Fruit fly (Drosophila melanogaster) whole organism, prepupa: ENCODE measurements around the gene CG15740.

Experiments used
- Blimp-1 ChIP-seq: fragments of 200-800 bp; sonication (Bioruptor generic); optimal IDR thresholded peaks from 3 replicates; lab custom pipeline; 2017; ENCODE audit warnings: missing biosample characterization, missing genetic modification characterization, mild to moderate bottlenecking, moderate library complexity, missing genetic modification reagents
- CG10631 ChIP-seq: fragments of 200-800 bp; sonication (Bioruptor generic); optimal IDR thresholded peaks from 2 replicates; lab custom pipeline; 2016; ENCODE audit warnings: missing biosample characterization, missing genetic modification characterization
- CG10669 ChIP-seq: fragments of 200-800 bp; sonication (Bioruptor generic); optimal IDR thresholded peaks from 3 replicates; lab custom pipeline; 2018; ENCODE audit warnings: missing biosample characterization, mild to moderate bottlenecking, missing genetic modification characterization, moderate library complexity
- CG11762 ChIP-seq: fragments of 200-800 bp; sonication (Bioruptor generic); optimal IDR thresholded peaks from 3 replicates; lab custom pipeline; 2016; ENCODE audit warnings: missing biosample characterization, missing genetic modification characterization; ENCODE audit not compliant: insufficient read depth
- CG15336 ChIP-seq: fragments of 200-800 bp; sonication (Bioruptor generic); IDR thresholded peaks from 2 replicates; pipeline ENCODE4 v1.3.6; 2022; ENCODE audit warnings: missing biosample characterization, missing genetic modification characterization
- CG3032 ChIP-seq: fragments of 200-800 bp; optimal IDR thresholded peaks from 2 replicates; lab custom pipeline; 2019; ENCODE audit warnings: missing biosample characterization, mild to moderate bottlenecking, missing genetic modification characterization, moderate library complexity
- CG32006 ChIP-seq: fragments of 200-800 bp; sonication (Bioruptor generic); optimal IDR thresholded peaks from 3 replicates; lab custom pipeline; 2017; ENCODE audit warnings: missing biosample characterization, mild to moderate bottlenecking, missing genetic modification characterization
- CG34406 ChIP-seq: fragments of 200-800 bp; sonication (Bioruptor generic); optimal IDR thresholded peaks from 3 replicates; lab custom pipeline; 2016; ENCODE audit warnings: missing biosample characterization, missing genetic modification characterization
- CG3919 ChIP-seq: fragments of 200-800 bp; sonication (Bioruptor generic); optimal IDR thresholded peaks from 3 replicates; lab custom pipeline; 2016; ENCODE audit warnings: missing biosample characterization, missing genetic modification characterization
- CG4318 ChIP-seq: fragments of 200-800 bp; sonication (Bioruptor generic); optimal IDR thresholded peaks from 3 replicates; lab custom pipeline; 2017; ENCODE audit warnings: missing biosample characterization, mild to moderate bottlenecking, missing genetic modification characterization
- CG6163 ChIP-seq: fragments of 200-800 bp; sonication (Bioruptor generic); IDR thresholded peaks from 3 replicates; pipeline ENCODE4 v1.3.6; 2022; ENCODE audit warnings: missing biosample characterization, missing genetic modification characterization
- CG6276 ChIP-seq: fragments of 200-800 bp; sonication (Bioruptor generic); optimal IDR thresholded peaks from 2 replicates; lab custom pipeline; 2017; ENCODE audit warnings: missing biosample characterization, mild to moderate bottlenecking, missing genetic modification characterization
- CG6792 ChIP-seq: fragments of 200-800 bp; sonication (Bioruptor generic); optimal IDR thresholded peaks from 3 replicates; lab custom pipeline; 2016; ENCODE audit warnings: missing biosample characterization, missing genetic modification characterization
- CG6808 ChIP-seq: fragments of 200-800 bp; sonication (Bioruptor generic); optimal IDR thresholded peaks from 3 replicates; lab custom pipeline; 2017; ENCODE audit warnings: missing biosample characterization, missing genetic modification characterization, mild to moderate bottlenecking, moderate library complexity, missing genetic modification reagents
- CG6854 ChIP-seq: fragments of 200-800 bp; sonication (Bioruptor generic); optimal IDR thresholded peaks from 2 replicates; lab custom pipeline; 2017; ENCODE audit warnings: missing biosample characterization, mild to moderate bottlenecking, missing genetic modification characterization
- CG7368 ChIP-seq: fragments of 200-800 bp; sonication (Bioruptor generic); optimal IDR thresholded peaks from 3 replicates; lab custom pipeline; 2016; ENCODE audit warnings: missing biosample characterization, missing genetic modification characterization
- CG8319 ChIP-seq: fragments of 200-800 bp; sonication (Bioruptor generic); optimal IDR thresholded peaks from 3 replicates; lab custom pipeline; 2016; ENCODE audit warnings: missing biosample characterization, missing genetic modification characterization
- CG8632 ChIP-seq: fragments of 200-800 bp; sonication (Bioruptor generic); optimal IDR thresholded peaks from 3 replicates; lab custom pipeline; 2016; ENCODE audit warnings: missing biosample characterization, missing genetic modification characterization
- CG9139 ChIP-seq: fragments of 200-800 bp; sonication (Bioruptor generic); optimal IDR thresholded peaks from 3 replicates; lab custom pipeline; 2017; ENCODE audit warnings: missing biosample characterization, mild to moderate bottlenecking, missing genetic modification characterization
- Eip75B ChIP-seq: fragments of 200-800 bp; sonication (Bioruptor generic); optimal IDR thresholded peaks from 3 replicates; lab custom pipeline; 2016; ENCODE audit warnings: missing biosample characterization, missing genetic modification characterization
- Eip78C ChIP-seq: fragments of 200-800 bp; sonication (Bioruptor generic); peaks from one replicate; lab custom pipeline; 2016; ENCODE audit warnings: missing biosample characterization, missing genetic modification characterization
- Ets21C ChIP-seq: fragments of 200-800 bp; sonication (Bioruptor generic); optimal IDR thresholded peaks from 3 replicates; lab custom pipeline; 2016; ENCODE audit warnings: missing biosample characterization, missing genetic modification characterization
- Hr38 ChIP-seq: sonication (Bioruptor generic); optimal IDR thresholded peaks from 2 replicates; lab custom pipeline; 2016; ENCODE audit warnings: missing biosample characterization, missing genetic modification characterization
- Hr39 ChIP-seq: fragments of 200-800 bp; sonication (Bioruptor generic); optimal IDR thresholded peaks from 2 replicates; lab custom pipeline; 2016; ENCODE audit warnings: missing biosample characterization, missing genetic modification characterization
- Hr4 ChIP-seq: fragments of 200-800 bp; sonication (Bioruptor generic); optimal IDR thresholded peaks from 3 replicates; lab custom pipeline; 2016; ENCODE audit warnings: missing biosample characterization, missing genetic modification characterization
- Lpt ChIP-seq: fragments of 200-800 bp; sonication (Bioruptor generic); optimal IDR thresholded peaks from 3 replicates; lab custom pipeline; 2016; ENCODE audit warnings: missing biosample characterization, missing genetic modification characterization
- Met ChIP-seq: fragments of 200-800 bp; sonication (Bioruptor generic); optimal IDR thresholded peaks from 3 replicates; lab custom pipeline; 2016; ENCODE audit warnings: missing biosample characterization, missing genetic modification characterization
- Sox102F ChIP-seq: fragments of 200-800 bp; sonication (Bioruptor generic); optimal IDR thresholded peaks from 2 replicates; lab custom pipeline; 2016; ENCODE audit warnings: missing biosample characterization, mild to moderate bottlenecking, missing genetic modification characterization
- achi ChIP-seq: fragments of 200-800 bp; sonication (Bioruptor generic); optimal IDR thresholded peaks from 3 replicates; lab custom pipeline; 2016; ENCODE audit warnings: missing biosample characterization, missing genetic modification characterization
- cyc ChIP-seq: fragments of 200-800 bp; sonication (Bioruptor generic); optimal IDR thresholded peaks from 3 replicates; lab custom pipeline; 2016; ENCODE audit warnings: missing biosample characterization, missing genetic modification characterization
- dac ChIP-seq: fragments of 200-800 bp; sonication (Bioruptor generic); optimal IDR thresholded peaks from 2 replicates; lab custom pipeline; 2017; ENCODE audit warnings: missing biosample characterization, mild to moderate bottlenecking, missing genetic modification characterization
- dsx ChIP-seq: fragments of 200-800 bp; optimal IDR thresholded peaks from 3 replicates; lab custom pipeline; 2019; ENCODE audit warnings: missing biosample characterization, mild to moderate bottlenecking, missing genetic modification characterization, moderate library complexity; ENCODE audit not compliant: poor library complexity, severe bottlenecking
- eg ChIP-seq: fragments of 200-800 bp; sonication (Bioruptor generic); IDR thresholded peaks from 3 replicates; pipeline ENCODE4 v1.3.6; 2022; ENCODE audit warnings: missing biosample characterization, missing genetic modification characterization
- esn ChIP-seq: fragments of 200-800 bp; sonication (Bioruptor generic); optimal IDR thresholded peaks from 2 replicates; lab custom pipeline; 2016; ENCODE audit warnings: missing biosample characterization, mild to moderate bottlenecking, missing genetic modification characterization, moderate library complexity
- fd59A ChIP-seq: fragments of 200-800 bp; sonication (Bioruptor generic); optimal IDR thresholded peaks from 2 replicates; lab custom pipeline; 2017; ENCODE audit warnings: missing biosample characterization, mild to moderate bottlenecking, missing genetic modification characterization, missing genetic modification reagents
- fd85E ChIP-seq: fragments of 200-800 bp; sonication (Bioruptor generic); optimal IDR thresholded peaks from 3 replicates; lab custom pipeline; 2016; ENCODE audit warnings: missing biosample characterization, missing genetic modification characterization
- fkh ChIP-seq: fragments of 200-800 bp; sonication (Bioruptor generic); optimal IDR thresholded peaks from 3 replicates; lab custom pipeline; 2017; ENCODE audit warnings: missing biosample characterization, mild to moderate bottlenecking, missing genetic modification characterization, moderate library complexity
- net ChIP-seq: fragments of 200-800 bp; sonication (Bioruptor generic); optimal IDR thresholded peaks from 3 replicates; lab custom pipeline; 2016; ENCODE audit warnings: missing biosample characterization, missing genetic modification characterization
- salr ChIP-seq, 2 experiments: fragments of 200-800 bp; sonication (Bioruptor generic); optimal IDR thresholded peaks; 3 replicates each; lab custom pipeline; 2016 to 2018; ENCODE audit warnings: missing biosample characterization in 2 of 2, missing genetic modification characterization in 2 of 2, mild to moderate bottlenecking in 1 of 2
- ss ChIP-seq, 2 experiments: fragments of 200-800 bp; sonication (Bioruptor generic); optimal IDR thresholded peaks; 2 replicates in 1 of 2; 3 replicates in 1 of 2; lab custom pipeline; 2017 to 2018; ENCODE audit warnings: mild to moderate bottlenecking in 2 of 2, missing biosample characterization in 2 of 2, missing genetic modification characterization in 2 of 2, moderate library complexity in 1 of 2
- svp ChIP-seq: fragments of 200-800 bp; sonication (Bioruptor generic); peaks from one replicate; lab custom pipeline; 2016; ENCODE audit warnings: missing biosample characterization, missing genetic modification characterization
- topi ChIP-seq: fragments of 200-800 bp; sonication (Bioruptor generic); optimal IDR thresholded peaks from 3 replicates; lab custom pipeline; 2016; ENCODE audit warnings: missing biosample characterization, missing genetic modification characterization
- vri ChIP-seq: fragments of 200-800 bp; sonication (Bioruptor generic); optimal IDR thresholded peaks from 3 replicates; lab custom pipeline; 2016; ENCODE audit warnings: missing biosample characterization, mild to moderate bottlenecking, missing genetic modification characterization

The CG15740 gene

dm6 chrX:11813721-11814161 is 32.2 kb downstream of the CG15740 start (continued):
- no peak for TF ChIP-seq CG6808
- TF ChIP-seq achi (GFP tag; lab: Kevin White, UChicago) = no peak
- no peak for TF ChIP-seq CG6276 (GFP tag; lab: Kevin White, UChicago)
- no peak for TF ChIP-seq CG7368 (GFP tag; lab: Kevin White, UChicago)
- no peak for TF ChIP-seq Hr4 (GFP tag; lab: Kevin White, UChicago)

dm6 chrX:11812828-11813227 is 33.1 kb downstream of the CG15740 start:
- TF ChIP-seq CG32006 (GFP tag; lab: Kevin White, UChicago) = no peak
- peak; percentile 54 for TF ChIP-seq fkh
- peak; percentile 44 for TF ChIP-seq vri

- TF ChIP-seq fd85E (GFP tag; lab: Kevin White, UChicago) (no peak), CG10631 (GFP tag; lab: Kevin White, UChicago) (peak; percentile 13), CG6792 (GFP tag; lab: Kevin White, UChicago) (no peak), CG15336 (GFP tag; lab: Robert Waterston, UW) (peak; percentile 18; the same call in 1 of the 2 replicates), esn (GFP tag; lab: Kevin White, UChicago) (peak; percentile 28), CG8319 (GFP tag; lab: Kevin White, UChicago) (no peak), topi (GFP tag; lab: Kevin White, UChicago) (peak; percentile 10), CG6808 (peak; percentile 29), Eip78C (peak; percentile 81), CG6854 (GFP tag; lab: Kevin White, UChicago) (peak; percentile 63), dsx (GFP tag; lab: Kevin White, UChicago) (peak; percentile 30), CG11762 (GFP tag; lab: Kevin White, UChicago) (no peak), CG10669 (GFP tag; lab: Kevin White, UChicago) (no peak), Hr4 (GFP tag; lab: Kevin White, UChicago) (no peak), CG6276 (GFP tag; lab: Kevin White, UChicago) (peak; percentile 46), Hr38 (GFP tag; lab: Kevin White, UChicago) (no peak), CG34406 (GFP tag; lab: Kevin White, UChicago) (peak; percentile 12), fkh (peak; percentile 92), Sox102F (GFP tag; lab: Kevin White, UChicago) (peak; percentile 42), Hr39 (GFP tag; lab: Kevin White, UChicago) (no peak), vri (peak; percentile 62), Met (GFP tag; lab: Kevin White, UChicago) (peak; percentile 28), CG3919 (peak; percentile 22), achi (GFP tag; lab: Kevin White, UChicago) (peak; percentile 11), Eip75B (GFP tag; lab: Kevin White, UChicago) (no peak), CG9139 (GFP tag; lab: Kevin White, UChicago) (peak; percentile 21), CG32006 (GFP tag; lab: Kevin White, UChicago) (peak; percentile 0), CG3032 (peak; percentile 13), CG6163 (GFP tag; lab: Robert Waterston, UW) (peak; percentile 16; the same call in 1 of the 3 replicates), CG8632 (GFP tag; lab: Kevin White, UChicago) (no peak), svp (peak; percentile 55), ss (GFP tag; optimal IDR thresholded peaks at IDR 0.05; lab: Kevin White, UChicago) (peak; percentile 38 to 53)
These were observed 38.8 kb downstream of the CG15740 start, which contains the start of gene Hsc70-3 for dm6 chrX:11806867-11807747. Gene Hsc70-3, minus strand, starts transcription at chrX:11807117.

- TF ChIP-seq Blimp-1 (GFP tag; lab: Kevin White, UChicago) (no peak), fd59A (GFP tag; lab: Kevin White, UChicago) (no peak), achi (GFP tag; lab: Kevin White, UChicago) (peak; percentile 88), CG4318 (no peak), salr (GFP tag; optimal IDR thresholded peaks at IDR 0.05; lab: Kevin White, UChicago) (no peak), cyc (no peak), net (GFP tag; lab: Kevin White, UChicago) (peak; percentile 20), dac (GFP tag; lab: Kevin White, UChicago) (no peak), eg (GFP tag; lab: Robert Waterston, UW) (0 out of 3 replicates have a peak, but pooled peaks have one; percentile 41), Lpt (GFP tag; lab: Kevin White, UChicago) (no peak), Sox102F (GFP tag; lab: Kevin White, UChicago) (no peak), topi (GFP tag; lab: Kevin White, UChicago) (peak; percentile 7), Ets21C (GFP tag; lab: Kevin White, UChicago) (no peak), Met (GFP tag; lab: Kevin White, UChicago) (peak; percentile 37)
These were observed 39.7 kb downstream of the CG15740 start for dm6 chrX:11806196-11806595.
